Worm (Caenorhabditis elegans): Measurements from ENCODE around the gene F25G6.9.
"Not testable (repeated sequence)": the region's sequence is repeated elsewhere in the genome, so short reads cannot be mapped to it uniquely, and the experiment has no call there.

Gene F25G6.9

ce11 chrV:8586472-8586871 lies 16.7 kb upstream of the F25G6.9 start:
- TF ChIP-seq hrde-1 (tag; optimal IDR thresholded peaks at IDR 0.05; ENCODE audit: borderline replicate concordance) (no peak), F49E8.2 (tag; optimal IDR thresholded peaks at IDR 0.05; ENCODE audit: insufficient read depth) (no peak), madf-8 (GFP tag; conservative IDR thresholded peaks at IDR 0.05) (no peak), K12H6.12 (tag; optimal IDR thresholded peaks at IDR 0.05) (no peak), nhr-80 (tag; optimal IDR thresholded peaks at IDR 0.05) (no peak), efl-1 (GFP tag; optimal IDR thresholded peaks at IDR 0.05) (no peak), madf-10 (tag; optimal IDR thresholded peaks at IDR 0.05) (no peak), ztf-18 (tag; optimal IDR thresholded peaks at IDR 0.05) (no peak), ccch-3 (GFP tag; optimal IDR thresholded peaks at IDR 0.05) (no peak), cebp-2 (GFP tag; IDR thresholded peaks at IDR 0.05) (no peak), nfyb-1 (GFP tag; IDR thresholded peaks at IDR 0.05) (no peak), C17E4.6 (GFP tag; IDR thresholded peaks at IDR 0.05) (no peak), Y56A3A.18 (GFP tag; IDR thresholded peaks at IDR 0.05) (no peak), F10E7.11 (tag; optimal IDR thresholded peaks at IDR 0.05) (no peak)

- no peak for TF ChIP-seq efl-1 (GFP tag; optimal IDR thresholded peaks at IDR 0.05)
Observed at ce11 chrV:8580961-8581360, 11.2 kb upstream of the F25G6.9 start, which contains the start of gene C10B5.1. TSS of gene C10B5.1 (plus strand) at chrV:8581261.

- TF ChIP-seq F39B2.1 (GFP tag; IDR thresholded peaks at IDR 0.05); lsy-27 (tag; optimal IDR thresholded peaks at IDR 0.05; ENCODE audit: borderline replicate concordance, insufficient read depth); Y67H2A.10 (GFP tag; conservative IDR thresholded peaks at IDR 0.05): not testable (repeated sequence)
Observed at ce11 chrV:8574762-8575161, 5.0 kb upstream of the F25G6.9 start, which contains the start of gene F25G6.1. TSS of gene F25G6.1 (plus strand) at chrV:8575062.

- TF ChIP-seq akir-1 (GFP tag; optimal IDR thresholded peaks at IDR 0.05) (no peak), mcd-1 (GFP tag; IDR thresholded peaks at IDR 0.05) (no peak), mel-28 (tag; optimal IDR thresholded peaks at IDR 0.05; ENCODE audit: borderline replicate concordance) (no peak), Y95B8A.8 (GFP tag; IDR thresholded peaks at IDR 0.05) (no peak), B0019.2 (GFP tag; conservative IDR thresholded peaks at IDR 0.05) (no peak), egl-18 (GFP tag; IDR thresholded peaks at IDR 0.05) (no peak), ztf-3 (GFP tag; optimal IDR thresholded peaks at IDR 0.05) (no peak), Y56A3A.18 (GFP tag; IDR thresholded peaks at IDR 0.05) (no peak), lsy-27 (tag; optimal IDR thresholded peaks at IDR 0.05; ENCODE audit: borderline replicate concordance, insufficient read depth) (no peak), T26A5.8 (tag; optimal IDR thresholded peaks at IDR 0.05) (no peak), B0336.3 (GFP tag; IDR thresholded peaks at IDR 0.05) (no peak), nfya-1 (tag; optimal IDR thresholded peaks at IDR 0.05; ENCODE audit: borderline replicate concordance, insufficient read depth) (no peak), mes-4 (tag; optimal IDR thresholded peaks at IDR 0.05) (no peak), F39B2.1 (GFP tag; IDR thresholded peaks at IDR 0.05) (no peak), snpc-1.1 (tag; optimal IDR thresholded peaks at IDR 0.05; ENCODE audit: insufficient read depth) (no peak), nhr-179 (tag; optimal IDR thresholded peaks at IDR 0.05) (no peak), athp-1 (tag; optimal IDR thresholded peaks at IDR 0.05) (no peak)
Observed at ce11 chrV:8569172-8569571, 628 bp downstream of the F25G6.9 start.

DNA sequence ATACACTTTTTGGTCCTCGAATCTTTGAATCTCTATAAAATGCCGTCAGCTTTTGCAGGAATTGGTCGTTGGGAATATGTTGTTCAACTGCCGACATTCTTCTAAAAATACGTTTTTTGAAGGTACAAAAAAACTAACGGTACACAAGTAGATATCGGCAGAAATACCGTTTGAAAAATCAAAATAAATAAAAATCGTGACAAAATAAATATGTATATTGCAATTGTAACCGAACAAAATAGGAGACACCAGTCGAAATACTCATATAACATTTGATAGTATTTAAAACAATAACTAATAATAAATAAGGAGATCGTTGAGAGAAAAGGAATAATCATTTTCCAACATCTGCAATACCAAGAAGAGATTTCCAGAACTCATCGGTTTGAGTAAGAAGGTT lies 4.7 kb downstream of the F25G6.9 start, which contains the start of gene F25G6.8:
Gene F25G6.8, minus strand, starts transcription at position 101 of the 400 bp plus-strand sequence.
- TF ChIP-seq nfya-2 (GFP tag; IDR thresholded peaks at IDR 0.05) (no peak), ceh-58 (GFP tag; IDR thresholded peaks at IDR 0.05) (no peak)

Data from whole organism, young adult.